3 worm cellular contexts compared by ENCODE assay signal in genomic region chrV:13313045-13313623, ce11.
TF ChIP-seq lines count a peak whose summit lies in the region.

Gene C50B6.3 (plus strand): TSS chrV:13313573.

TF ChIP-seq in whole organism, L2 larva, 48 proteins besides CTCF, POLR2A, EP300 and RAD21 (continued from another document):
- no peak for TF ChIP-seq skn-1 (tag; optimal IDR thresholded peaks at IDR 0.05; lab: Kevin White, UChicago)
- TF ChIP-seq nhr-6 (tag; optimal IDR thresholded peaks at IDR 0.05; lab: Kevin White, UChicago) = no peak
- no peak for TF ChIP-seq ztf-1 (GFP tag; conservative IDR thresholded peaks at IDR 0.05; lab: Robert Waterston, UW)
- no peak for TF ChIP-seq nhr-23 (tag; optimal IDR thresholded peaks at IDR 0.05; lab: Kevin White, UChicago)
- TF ChIP-seq unc-39 (tag; optimal IDR thresholded peaks at IDR 0.05; lab: Kevin White, UChicago) = no peak
- no peak for TF ChIP-seq nhr-25 (tag; optimal IDR thresholded peaks at IDR 0.05; lab: Kevin White, UChicago)
- peak; percentile 85 for TF ChIP-seq gmeb-1 (tag; optimal IDR thresholded peaks at IDR 0.05; lab: Kevin White, UChicago)
- TF ChIP-seq snpc-4 (tag; optimal IDR thresholded peaks at IDR 0.05; lab: Kevin White, UChicago) = peak; percentile 77
- TF ChIP-seq crh-2 (tag; optimal IDR thresholded peaks at IDR 0.05; lab: Kevin White, UChicago) = peak; percentile 76
- TF ChIP-seq sem-4 (tag; optimal IDR thresholded peaks at IDR 0.05; lab: Kevin White, UChicago) = peak; percentile 79
- peak; percentile 21 for TF ChIP-seq egl-27 (tag; optimal IDR thresholded peaks at IDR 0.05; lab: Kevin White, UChicago)
- no peak for TF ChIP-seq Y55F3AM.14 (GFP tag; optimal IDR thresholded peaks at IDR 0.05; lab: Kevin White, UChicago)
- TF ChIP-seq lsy-2 (tag; optimal IDR thresholded peaks at IDR 0.05; lab: Kevin White, UChicago) = peak; percentile 80 to 92
- peak; percentile 97 for TF ChIP-seq sma-9 (GFP tag; optimal IDR thresholded peaks at IDR 0.05; lab: Kevin White, UChicago)
- TF ChIP-seq sma-9 (tag; optimal IDR thresholded peaks at IDR 0.05; lab: Kevin White, UChicago) = no peak
- TF ChIP-seq nhr-21 (tag; optimal IDR thresholded peaks at IDR 0.05; lab: Kevin White, UChicago) = peak; percentile 58
- TF ChIP-seq alr-1 (tag; optimal IDR thresholded peaks at IDR 0.05; lab: Kevin White, UChicago) = no peak
- TF ChIP-seq nhr-129 (tag; optimal IDR thresholded peaks at IDR 0.05; lab: Kevin White, UChicago) = no peak
- no peak for TF ChIP-seq peb-1 (tag; optimal IDR thresholded peaks at IDR 0.05; lab: Kevin White, UChicago)
- TF ChIP-seq zag-1 (tag; optimal IDR thresholded peaks at IDR 0.05; lab: Kevin White, UChicago) = no peak
- no peak for TF ChIP-seq mbf-1 (tag; optimal IDR thresholded peaks at IDR 0.05; lab: Kevin White, UChicago)
- peak; percentile 53 for TF ChIP-seq fos-1 (tag; optimal IDR thresholded peaks at IDR 0.05; lab: Kevin White, UChicago)
- TF ChIP-seq ztf-4 (tag; optimal IDR thresholded peaks at IDR 0.05; lab: Kevin White, UChicago) = peak; percentile 47
- TF ChIP-seq nhr-77 (tag; optimal IDR thresholded peaks at IDR 0.05; lab: Kevin White, UChicago) = no peak
- peak; percentile 51 for TF ChIP-seq mab-5 (tag; optimal IDR thresholded peaks at IDR 0.05; lab: Kevin White, UChicago)

TF ChIP-seq in whole organism, L4 larva, 104 proteins besides CTCF, POLR2A, EP300 and RAD21 (continued from another document):
- peak; percentile 5 for TF ChIP-seq nhr-25 (tag; optimal IDR thresholded peaks at IDR 0.05; lab: Kevin White, UChicago; ENCODE audit: borderline replicate concordance, insufficient read depth)
- no peak for TF ChIP-seq arid-1 (GFP tag; conservative IDR thresholded peaks at IDR 0.05; lab: Robert Waterston, UW)
- TF ChIP-seq nhr-6 (tag; optimal IDR thresholded peaks at IDR 0.05; lab: Kevin White, UChicago) = peak; percentile 97
- no peak for TF ChIP-seq mdl-1 (tag; optimal IDR thresholded peaks at IDR 0.05; lab: Kevin White, UChicago)
- no peak for TF ChIP-seq ceh-20 (GFP tag; IDR thresholded peaks at IDR 0.05; lab: Robert Waterston, UW)
- TF ChIP-seq dve-1 (tag; optimal IDR thresholded peaks at IDR 0.05; lab: Kevin White, UChicago; ENCODE audit: insufficient read depth) = peak; percentile 80
- TF ChIP-seq dmd-9 (GFP tag; IDR thresholded peaks at IDR 0.05; lab: Robert Waterston, UW) = peak; percentile 67; the same call in 1 of the 2 replicates
- no peak for TF ChIP-seq spr-3 (GFP tag; optimal IDR thresholded peaks at IDR 0.05; lab: Kevin White, UChicago)
- peak in 1 of 2 experiments; percentile 83 for TF ChIP-seq hif-1 (tag; optimal IDR thresholded peaks at IDR 0.05; lab: Kevin White, UChicago)
- peak in 1 of 2 experiments; percentile 13 for TF ChIP-seq daf-16 (GFP tag; optimal IDR thresholded peaks at IDR 0.05; lab: Kevin White, UChicago)
- TF ChIP-seq daf-16 (tag; optimal IDR thresholded peaks at IDR 0.05; lab: Kevin White, UChicago) = peak; percentile 28
- TF ChIP-seq unc-62 (GFP tag; optimal IDR thresholded peaks at IDR 0.05 in 1 of 2; lab: Kevin White, UChicago) = peak in 1 of 2 experiments; percentile 90
- TF ChIP-seq unc-62 (tag; optimal IDR thresholded peaks at IDR 0.05; lab: Kevin White, UChicago) = no peak
- no peak for TF ChIP-seq F10B5.3 (tag; optimal IDR thresholded peaks at IDR 0.05; lab: Kevin White, UChicago)
- no peak for TF ChIP-seq F44E2.7 (GFP tag; IDR thresholded peaks at IDR 0.05; lab: Robert Waterston, UW)
- no peak for TF ChIP-seq zfp-2 (tag; optimal IDR thresholded peaks at IDR 0.05; lab: Kevin White, UChicago)
- TF ChIP-seq nhr-102 (tag; optimal IDR thresholded peaks at IDR 0.05; lab: Kevin White, UChicago) = peak; percentile 9
- TF ChIP-seq mep-1 (tag; optimal IDR thresholded peaks at IDR 0.05; lab: Kevin White, UChicago) = peak; percentile 67
- 0 out of 2 replicates have a peak, but pooled peaks have one; percentile 44 for TF ChIP-seq T26A8.4 (GFP tag; IDR thresholded peaks at IDR 0.05; lab: Robert Waterston, UW)
- peak; percentile 26 for TF ChIP-seq nhr-48 (tag; optimal IDR thresholded peaks at IDR 0.05; lab: Kevin White, UChicago)
- TF ChIP-seq spr-1 (tag; optimal IDR thresholded peaks at IDR 0.05; lab: Kevin White, UChicago) = no peak
- TF ChIP-seq mes-2 (tag; optimal IDR thresholded peaks at IDR 0.05; lab: Kevin White, UChicago; ENCODE audit: poor library complexity, severe bottlenecking) = peak; percentile 99
- TF ChIP-seq fos-1 (tag; optimal IDR thresholded peaks at IDR 0.05; lab: Kevin White, UChicago) = no peak
- peak; percentile 83 for TF ChIP-seq dpl-1 (GFP tag; optimal IDR thresholded peaks at IDR 0.05; lab: Kevin White, UChicago)
- peak; percentile 96 for TF ChIP-seq Y48G9A.11 (GFP tag; IDR thresholded peaks at IDR 0.05; lab: Robert Waterston, UW)
- TF ChIP-seq ZK337.2 (GFP tag; IDR thresholded peaks at IDR 0.05; lab: Robert Waterston, UW) = peak; percentile 82
- TF ChIP-seq snpc-1.2 (GFP tag; IDR thresholded peaks at IDR 0.05; lab: Robert Waterston, UW) = no peak
- TF ChIP-seq nhr-28 (tag; optimal IDR thresholded peaks at IDR 0.05; lab: Kevin White, UChicago) = peak; percentile 20
- peak; percentile 99 for TF ChIP-seq T20F7.1 (GFP tag; optimal IDR thresholded peaks at IDR 0.05; lab: Kevin White, UChicago)
- TF ChIP-seq D1046.2 (GFP tag; IDR thresholded peaks at IDR 0.05; lab: Robert Waterston, UW) = no peak
- no peak for TF ChIP-seq daf-12 (tag; optimal IDR thresholded peaks at IDR 0.05; lab: Kevin White, UChicago)
- no peak for TF ChIP-seq ztf-7 (tag; optimal IDR thresholded peaks at IDR 0.05; lab: Kevin White, UChicago)
- no peak for TF ChIP-seq nhr-111 (GFP tag; optimal IDR thresholded peaks at IDR 0.05; lab: Kevin White, UChicago)
- TF ChIP-seq unc-130 (GFP tag; optimal IDR thresholded peaks at IDR 0.05; lab: Kevin White, UChicago) = peak; percentile 71
- TF ChIP-seq lin-38 (GFP tag; IDR thresholded peaks at IDR 0.05; lab: Robert Waterston, UW) = peak; percentile 71
- TF ChIP-seq hmg-1.1 (GFP tag; IDR thresholded peaks at IDR 0.05; lab: Robert Waterston, UW) = peak; percentile 36; the same call in 1 of the 2 replicates
- no peak for TF ChIP-seq nhr-76 (tag; optimal IDR thresholded peaks at IDR 0.05; lab: Kevin White, UChicago)
- TF ChIP-seq hlh-30 (tag; optimal IDR thresholded peaks at IDR 0.05; lab: Kevin White, UChicago; ENCODE audit: insufficient read depth) = peak; percentile 65
- no peak for TF ChIP-seq nhr-10 (tag; optimal IDR thresholded peaks at IDR 0.05; lab: Kevin White, UChicago)
- TF ChIP-seq set-16 (GFP tag; IDR thresholded peaks at IDR 0.05; lab: Robert Waterston, UW) = no peak
- peak; percentile 56 for TF ChIP-seq lin-15B (tag; optimal IDR thresholded peaks at IDR 0.05; lab: Kevin White, UChicago)
- TF ChIP-seq ceh-44 (GFP tag; IDR thresholded peaks at IDR 0.05; lab: Robert Waterston, UW) = no peak

TF ChIP-seq in whole organism, late embryonic, 69 proteins besides CTCF, POLR2A, EP300 and RAD21 (continued from another document):
- TF ChIP-seq nhr-232 (tag; optimal IDR thresholded peaks at IDR 0.05; lab: Kevin White, UChicago) = no peak
- no peak for TF ChIP-seq K02D7.2 (tag; optimal IDR thresholded peaks at IDR 0.05; lab: Kevin White, UChicago)
- TF ChIP-seq sox-4 (tag; optimal IDR thresholded peaks at IDR 0.05; lab: Kevin White, UChicago) = no peak
- TF ChIP-seq T23F11.4 (GFP tag; optimal IDR thresholded peaks at IDR 0.05; lab: Kevin White, UChicago) = no peak
- peak; percentile 72 for TF ChIP-seq unc-42 (tag; optimal IDR thresholded peaks at IDR 0.05; lab: Kevin White, UChicago)
- TF ChIP-seq fax-1 (tag; optimal IDR thresholded peaks at IDR 0.05; lab: Kevin White, UChicago) = peak; percentile 12
- no peak for TF ChIP-seq fkh-10 (GFP tag; optimal IDR thresholded peaks at IDR 0.05; lab: Kevin White, UChicago)
- no peak for TF ChIP-seq dve-1 (tag; optimal IDR thresholded peaks at IDR 0.05; lab: Kevin White, UChicago)
- no peak for TF ChIP-seq che-1 (tag; optimal IDR thresholded peaks at IDR 0.05; lab: Kevin White, UChicago)
- no peak for TF ChIP-seq ama-1 (optimal IDR thresholded peaks at IDR 0.05; lab: Kevin White, UChicago)
- TF ChIP-seq unc-3 (GFP tag; conservative IDR thresholded peaks at IDR 0.05; lab: Robert Waterston, UW) = no peak
- no peak for TF ChIP-seq unc-3 (tag; optimal IDR thresholded peaks at IDR 0.05; lab: Kevin White, UChicago)
- TF ChIP-seq pat-9 (tag; optimal IDR thresholded peaks at IDR 0.05; lab: Kevin White, UChicago) = no peak
- TF ChIP-seq hlh-15 (tag; optimal IDR thresholded peaks at IDR 0.05; lab: Kevin White, UChicago) = no peak
- no peak for TF ChIP-seq pros-1 (tag; optimal IDR thresholded peaks at IDR 0.05; lab: Kevin White, UChicago)
- TF ChIP-seq nhr-11 (tag; optimal IDR thresholded peaks at IDR 0.05; lab: Kevin White, UChicago) = no peak
- no peak for TF ChIP-seq madf-2 (tag; optimal IDR thresholded peaks at IDR 0.05; lab: Kevin White, UChicago)
- TF ChIP-seq hlh-30 (tag; optimal IDR thresholded peaks at IDR 0.05; lab: Kevin White, UChicago; ENCODE audit: insufficient read depth) = no peak
- TF ChIP-seq fkh-6 (tag; optimal IDR thresholded peaks at IDR 0.05; lab: Kevin White, UChicago) = no peak
- no peak for TF ChIP-seq ceh-9 (tag; optimal IDR thresholded peaks at IDR 0.05; lab: Kevin White, UChicago)
- TF ChIP-seq dmd-4 (tag; optimal IDR thresholded peaks at IDR 0.05; lab: Kevin White, UChicago; ENCODE audit: borderline replicate concordance) = no peak
- peak; percentile 28 for TF ChIP-seq zip-5 (tag; optimal IDR thresholded peaks at IDR 0.05; lab: Kevin White, UChicago)
- peak; percentile 47 for TF ChIP-seq sdc-2 (tag; optimal IDR thresholded peaks at IDR 0.05; lab: Kevin White, UChicago)
- no peak for TF ChIP-seq npax-4 (tag; optimal IDR thresholded peaks at IDR 0.05; lab: Kevin White, UChicago)
- no peak for TF ChIP-seq K09A11.1 (tag; optimal IDR thresholded peaks at IDR 0.05; lab: Kevin White, UChicago; ENCODE audit: insufficient read depth)
- TF ChIP-seq pha-2 (tag; optimal IDR thresholded peaks at IDR 0.05; lab: Kevin White, UChicago) = no peak
- TF ChIP-seq rnt-1 (tag; optimal IDR thresholded peaks at IDR 0.05; lab: Kevin White, UChicago) = peak; percentile 53
- TF ChIP-seq ahr-1 (tag; optimal IDR thresholded peaks at IDR 0.05; lab: Kevin White, UChicago) = no peak
- peak; percentile 74 for TF ChIP-seq ref-2 (tag; optimal IDR thresholded peaks at IDR 0.05; lab: Kevin White, UChicago)
- TF ChIP-seq elt-4 (tag; optimal IDR thresholded peaks at IDR 0.05; lab: Kevin White, UChicago) = no peak
- no peak for TF ChIP-seq ceh-30 (tag; optimal IDR thresholded peaks at IDR 0.05; lab: Kevin White, UChicago)
- no peak for TF ChIP-seq ttx-3 (tag; optimal IDR thresholded peaks at IDR 0.05; lab: Kevin White, UChicago)
- TF ChIP-seq pqm-1 (tag; optimal IDR thresholded peaks at IDR 0.05; lab: Kevin White, UChicago) = no peak
- no peak for TF ChIP-seq pag-3 (tag; optimal IDR thresholded peaks at IDR 0.05; lab: Kevin White, UChicago; ENCODE audit: borderline replicate concordance)
- TF ChIP-seq hlh-13 (GFP tag; optimal IDR thresholded peaks at IDR 0.05; lab: Kevin White, UChicago) = no peak
- TF ChIP-seq gmeb-2 (tag; optimal IDR thresholded peaks at IDR 0.05; lab: Kevin White, UChicago) = no peak
- no peak for TF ChIP-seq ceh-19 (GFP tag; optimal IDR thresholded peaks at IDR 0.05; lab: Kevin White, UChicago)
- TF ChIP-seq ets-4 (tag; optimal IDR thresholded peaks at IDR 0.05; lab: Kevin White, UChicago) = peak; percentile 85
- peak; percentile 80 for TF ChIP-seq tbx-2 (tag; optimal IDR thresholded peaks at IDR 0.05; lab: Kevin White, UChicago)
- no peak for TF ChIP-seq ztf-16 (tag; optimal IDR thresholded peaks at IDR 0.05; lab: Kevin White, UChicago)
- peak; percentile 74 for TF ChIP-seq hlh-8 (tag; optimal IDR thresholded peaks at IDR 0.05; lab: Kevin White, UChicago)
- TF ChIP-seq ceh-31 (tag; optimal IDR thresholded peaks at IDR 0.05; lab: Kevin White, UChicago) = peak; percentile 88
- no peak for TF ChIP-seq lin-11 (tag; optimal IDR thresholded peaks at IDR 0.05; lab: Kevin White, UChicago)
TF ChIP-seq in whole organism, late embryonic: peak in this region for 18.
